Worm (Caenorhabditis elegans) whole organism, L4/young adult: Measurements from ENCODE around the gene grl-11.

Experiments
- W03F9.2 ChIP-seq: fragments of 150-350 bp; optimal IDR thresholded peaks from 2 replicates; lab custom pipeline; 2014; ENCODE audit warnings: missing biosample characterization, missing genetic modification characterization
- dao-5 ChIP-seq: sonication (generic microtip); optimal IDR thresholded peaks from 2 replicates; lab custom pipeline; 2016; ENCODE audit warnings: missing genotype, missing genetic modification characterization, moderate library complexity, missing compliant biosample characterization
- him-1 ChIP-seq: sonication (generic microtip); optimal IDR thresholded peaks from 2 replicates; lab custom pipeline; 2016; ENCODE audit warnings: missing genotype, missing genetic modification reagents, missing genetic modification characterization, missing compliant biosample characterization

ce11 chrIII:9152950-9153349 is 34.8 kb upstream of the grl-11 start:
- TF ChIP-seq him-1 (tag; lab: Kevin White, UChicago) (no peak), W03F9.2 (tag; lab: Kevin White, UChicago) (no peak), dao-5 (tag; lab: Kevin White, UChicago) (no peak)
